Worm (Caenorhabditis elegans): ENCODE results near the gene F28B4.1.

F28B4.1 gene

ce11 chrX:3181376-3181775 is 23.5 kb upstream of the F28B4.1 start:
- TF ChIP-seq madf-6 (GFP tag; IDR thresholded peaks at IDR 0.05) (no peak), zfh-2 (GFP tag; conservative IDR thresholded peaks at IDR 0.05) (peak; percentile 61), pha-4 (tag; optimal IDR thresholded peaks at IDR 0.05) (no peak), F33H1.4 (GFP tag; IDR thresholded peaks at IDR 0.05) (no peak)

ce11 chrX:3181870-3182269 is 23.0 kb upstream of the F28B4.1 start:
- TF ChIP-seq nhr-80 (tag; optimal IDR thresholded peaks at IDR 0.05), result peak; percentile 57
- TF ChIP-seq D2030.7 (GFP tag; IDR thresholded peaks at IDR 0.05), result no peak

DNA sequence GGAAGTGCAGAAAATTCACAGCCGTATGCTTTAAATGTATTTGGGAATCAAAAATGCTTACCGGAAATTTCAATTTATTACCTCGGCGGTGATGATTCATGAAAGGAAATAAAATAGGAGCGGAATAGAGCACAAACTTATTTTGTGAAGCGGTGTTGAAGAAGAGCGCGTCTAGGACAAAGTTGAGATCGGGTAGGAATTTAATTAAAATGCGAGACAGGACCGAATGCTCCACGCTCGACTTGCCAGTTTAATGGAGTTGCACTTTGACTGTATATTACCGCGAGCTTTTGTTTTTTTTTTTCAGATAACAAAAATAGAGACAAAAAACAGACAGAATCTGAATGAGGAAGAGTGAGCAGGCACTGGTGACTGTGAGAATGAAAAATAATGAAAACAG is 20.2 kb upstream of the F28B4.1 start:
- TF ChIP-seq lsl-1 (GFP tag; optimal IDR thresholded peaks at IDR 0.05), result no peak
- TF ChIP-seq B0336.3 (GFP tag; IDR thresholded peaks at IDR 0.05), result no peak
- TF ChIP-seq mes-4 (tag; optimal IDR thresholded peaks at IDR 0.05), result no peak
- TF ChIP-seq lin-35 (GFP tag; optimal IDR thresholded peaks at IDR 0.05), result no peak
- TF ChIP-seq hlh-12 (tag; optimal IDR thresholded peaks at IDR 0.05), result no peak

- TF ChIP-seq Y53G8AR.9 (GFP tag; conservative IDR thresholded peaks at IDR 0.05), result no peak
- TF ChIP-seq Y67H2A.10 (GFP tag; conservative IDR thresholded peaks at IDR 0.05), result no peak
- no peak for TF ChIP-seq ZK185.1 (tag; optimal IDR thresholded peaks at IDR 0.05; ENCODE audit: poor library complexity, severe bottlenecking)
- TF ChIP-seq hlh-26 (GFP tag; conservative IDR thresholded peaks at IDR 0.05), result no peak
- no peak for TF ChIP-seq sea-2 (GFP tag; IDR thresholded peaks at IDR 0.05)
- no peak for TF ChIP-seq chd-7 (tag; optimal IDR thresholded peaks at IDR 0.05)
- TF ChIP-seq unc-130 (GFP tag; optimal IDR thresholded peaks at IDR 0.05), result no peak
- TF ChIP-seq F57A8.1 (GFP tag; optimal IDR thresholded peaks at IDR 0.05), result no peak
- no peak for TF ChIP-seq ccch-3 (GFP tag; optimal IDR thresholded peaks at IDR 0.05)
- TF ChIP-seq rpc-1 (optimal IDR thresholded peaks at IDR 0.05), result no peak
- no peak for TF ChIP-seq rpc-1 (tag; optimal IDR thresholded peaks at IDR 0.05)
- no peak for TF ChIP-seq ztf-3 (GFP tag; optimal IDR thresholded peaks at IDR 0.05)
- no peak for TF ChIP-seq die-1 (tag; optimal IDR thresholded peaks at IDR 0.05)
Observed at ce11 chrX:3190193-3190592, 14.7 kb upstream of the F28B4.1 start.

- no peak for TF ChIP-seq lsy-27 (tag; optimal IDR thresholded peaks at IDR 0.05; ENCODE audit: borderline replicate concordance, insufficient read depth)
- no peak for TF ChIP-seq him-1 (tag; optimal IDR thresholded peaks at IDR 0.05)
- TF ChIP-seq zim-3 (tag; optimal IDR thresholded peaks at IDR 0.05), result no peak
- no peak for TF ChIP-seq F23B12.7 (tag; optimal IDR thresholded peaks at IDR 0.05; ENCODE audit: insufficient read depth)
- no peak for TF ChIP-seq nfya-1 (tag; optimal IDR thresholded peaks at IDR 0.05; ENCODE audit: borderline replicate concordance, insufficient read depth)
- peak; percentile 29 for TF ChIP-seq K12H6.12 (tag; optimal IDR thresholded peaks at IDR 0.05)
- TF ChIP-seq zfh-2 (GFP tag; conservative IDR thresholded peaks at IDR 0.05), result peak; percentile 20; the same call in 1 of the 2 replicates
Observed at ce11 chrX:3191353-3192065, 13.4 kb upstream of the F28B4.1 start.

ce11 chrX:3197319-3197718 is 7.6 kb upstream of the F28B4.1 start:
- TF ChIP-seq zfh-2 (GFP tag; conservative IDR thresholded peaks at IDR 0.05) (peak; percentile 80), pha-4 (tag; optimal IDR thresholded peaks at IDR 0.05) (no peak)

Measured in whole organism, young adult.